Fruit fly (Drosophila melanogaster): ENCODE results near the gene DIP-alpha.

dm6 chrX:3549275-3549674 lies 22.2 kb downstream of the DIP-alpha start:
- TF ChIP-seq CG8478 (optimal IDR thresholded peaks at IDR 0.05) (no peak), psq (optimal IDR thresholded peaks at IDR 0.05) (no peak), usp (GFP tag; optimal IDR thresholded peaks at IDR 0.05) (no peak), Dll (optimal IDR thresholded peaks at IDR 0.05) (no peak), pan (optimal IDR thresholded peaks at IDR 0.05) (no peak)
